Worm (Caenorhabditis elegans) whole organism, early embryonic: Measurements from ENCODE around the gene prp-39.

ENCODE experiments used
- B0310.2 ChIP-seq: sonication (generic microtip); optimal IDR thresholded peaks from 2 replicates; lab custom pipeline; 2016; ENCODE audit warnings: mild to moderate bottlenecking, missing genetic modification characterization, missing compliant biosample characterization
- F13C5.2 ChIP-seq: sonication (generic microtip); optimal IDR thresholded peaks from 2 replicates; lab custom pipeline; 2017; ENCODE audit warnings: mild to moderate bottlenecking, missing genetic modification characterization, inconsistent platforms, missing compliant biosample characterization
- aly-1 ChIP-seq: sonication (generic microtip); optimal IDR thresholded peaks from 2 replicates; lab custom pipeline; 2016; ENCODE audit warnings: missing genetic modification characterization, missing compliant biosample characterization
- ama-1 ChIP-seq: fragments of 150-350 bp; optimal IDR thresholded peaks from 2 replicates; lab custom pipeline; 2014
- ceh-13 ChIP-seq: fragments of 200-800 bp; sonication (Bioruptor generic); optimal IDR thresholded peaks from 2 replicates; lab custom pipeline; 2018; ENCODE audit warnings: mild to moderate bottlenecking, missing genetic modification characterization, missing compliant biosample characterization
- ceh-36 ChIP-seq: sonication (generic microtip); optimal IDR thresholded peaks from 2 replicates; lab custom pipeline; 2016; ENCODE audit warnings: missing genetic modification characterization, inconsistent platforms, missing compliant biosample characterization
- ets-7 ChIP-seq: sonication (generic microtip); optimal IDR thresholded peaks from 2 replicates; lab custom pipeline; 2016; ENCODE audit warnings: missing genotype, missing genetic modification characterization, missing compliant biosample characterization
- flt-1 ChIP-seq: fragments of 200-800 bp; sonication (Bioruptor generic); IDR thresholded peaks from 2 replicates; pipeline ENCODE4 v1.3.6; 2022; ENCODE audit warnings: missing genetic modification characterization, missing compliant biosample characterization
- hmbx-1 ChIP-seq: sonication (generic microtip); optimal IDR thresholded peaks from 2 replicates; lab custom pipeline; 2016; ENCODE audit warnings: mild to moderate bottlenecking, missing genetic modification characterization, missing compliant biosample characterization
- hmg-4 ChIP-seq: fragments of 200-800 bp; sonication (Bioruptor generic); optimal IDR thresholded peaks from 2 replicates; lab custom pipeline; 2018; ENCODE audit warnings: mild to moderate bottlenecking, missing genetic modification characterization, missing compliant biosample characterization
- hnd-1 ChIP-seq: sonication (generic microtip); optimal IDR thresholded peaks from 2 replicates; lab custom pipeline; 2016; ENCODE audit warnings: missing genetic modification characterization, missing compliant biosample characterization
- pes-1 ChIP-seq: fragments of 200-800 bp; sonication (Bioruptor generic); IDR thresholded peaks from 2 replicates; pipeline ENCODE4 v1.3.6; 2022; ENCODE audit warnings: missing genetic modification reagents, missing genetic modification characterization, missing compliant biosample characterization
- scrt-1 ChIP-seq: fragments of 200-800 bp; sonication (Bioruptor generic); IDR thresholded peaks from 2 replicates; pipeline ENCODE4 v1.3.6; 2022; ENCODE audit warnings: missing genetic modification characterization, missing compliant biosample characterization
- sea-1 ChIP-seq: fragments of 200-800 bp; sonication (Bioruptor generic); conservative IDR thresholded peaks from 2 replicates; pipeline ENCODE4 v1.3.6; 2022; ENCODE audit warnings: missing genetic modification characterization, missing compliant biosample characterization
- tbx-11 ChIP-seq: fragments of 200-800 bp; sonication (Bioruptor generic); IDR thresholded peaks from 2 replicates; pipeline ENCODE4 v1.3.6; 2022; ENCODE audit warnings: missing genetic modification characterization, missing compliant biosample characterization
- tbx-37 ChIP-seq: fragments of 200-800 bp; sonication (Bioruptor generic); conservative IDR thresholded peaks from 2 replicates; pipeline ENCODE4 v1.3.6; 2022; ENCODE audit warnings: missing genetic modification reagents, missing genetic modification characterization, missing compliant biosample characterization
- tra-4 ChIP-seq: sonication (generic microtip); optimal IDR thresholded peaks from 2 replicates; lab custom pipeline; 2017; ENCODE audit warnings: missing genetic modification characterization, missing compliant biosample characterization

prp-39 gene

DNA sequence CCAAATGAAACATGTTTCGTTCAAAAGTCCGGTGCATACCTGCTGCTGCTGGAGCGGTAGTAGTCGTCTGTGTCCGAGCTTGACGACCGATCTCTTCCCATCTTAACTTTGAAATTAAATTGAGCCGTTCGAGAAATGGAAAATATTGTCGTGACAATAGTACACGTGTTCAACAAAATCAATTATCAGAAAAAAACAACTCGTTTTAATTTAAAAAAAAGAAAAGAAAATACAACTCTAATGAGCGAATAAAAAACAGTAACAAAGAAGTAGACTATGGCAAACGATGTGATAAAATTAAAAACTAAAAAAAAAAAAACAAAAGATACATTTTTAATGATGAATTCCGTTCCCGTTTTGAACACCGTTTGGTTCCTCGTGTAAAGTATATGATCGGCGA is at the start of gene prp-39:
TSS of gene prp-39 (minus strand) at position 101 of the 400 bp plus-strand sequence.
- TF ChIP-seq hmbx-1 (tag; lab: Kevin White, UChicago) (no peak), pes-1 (GFP tag; lab: Robert Waterston, UW) (no peak), B0310.2 (tag; lab: Kevin White, UChicago) (no peak), ama-1 (lab: Kevin White, UChicago) (no peak)

DNA sequence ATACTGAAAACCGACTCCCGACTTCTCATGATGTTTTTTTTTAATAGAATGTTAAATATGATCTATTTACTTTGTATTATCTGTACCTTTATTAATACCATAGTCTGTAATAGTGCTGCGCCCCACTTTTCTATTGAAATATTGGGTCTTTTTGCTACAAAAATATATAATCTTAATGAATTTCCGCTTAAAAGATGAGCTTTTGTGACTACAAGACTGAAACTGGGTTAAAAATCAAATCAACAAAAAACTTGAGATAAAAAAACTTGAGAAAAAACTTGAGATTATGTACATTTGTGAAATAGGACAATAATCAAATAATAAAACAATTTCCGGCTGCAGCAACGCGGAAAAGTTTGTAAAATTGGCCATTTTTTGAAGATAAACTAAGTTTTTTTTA is 48.4 kb upstream of the prp-39 start, which contains the start of gene K09H11.15:
TSS of gene K09H11.15 (minus strand) at position 101 of the 400 bp plus-strand sequence.
- no peak for TF ChIP-seq F13C5.2 (tag; lab: Kevin White, UChicago)
- TF ChIP-seq ama-1 (lab: Kevin White, UChicago): no peak
- no peak for TF ChIP-seq tbx-37 (GFP tag; lab: Robert Waterston, UW)
- TF ChIP-seq sea-1 (GFP tag; lab: Robert Waterston, UW): no peak
- no peak for TF ChIP-seq ceh-13
- no peak for TF ChIP-seq flt-1 (GFP tag; lab: Robert Waterston, UW)
- TF ChIP-seq B0310.2 (tag; lab: Kevin White, UChicago): no peak
- no peak for TF ChIP-seq hmg-4 (GFP tag; lab: Kevin White, UChicago)
- TF ChIP-seq tra-4 (tag; lab: Kevin White, UChicago): no peak
- no peak for TF ChIP-seq aly-1 (tag; lab: Kevin White, UChicago)
- TF ChIP-seq scrt-1 (GFP tag; lab: Robert Waterston, UW): no peak
- TF ChIP-seq ceh-36: no peak
- TF ChIP-seq hmbx-1 (tag; lab: Kevin White, UChicago): no peak
- no peak for TF ChIP-seq hnd-1 (tag; lab: Kevin White, UChicago)
- no peak for TF ChIP-seq tbx-11

DNA sequence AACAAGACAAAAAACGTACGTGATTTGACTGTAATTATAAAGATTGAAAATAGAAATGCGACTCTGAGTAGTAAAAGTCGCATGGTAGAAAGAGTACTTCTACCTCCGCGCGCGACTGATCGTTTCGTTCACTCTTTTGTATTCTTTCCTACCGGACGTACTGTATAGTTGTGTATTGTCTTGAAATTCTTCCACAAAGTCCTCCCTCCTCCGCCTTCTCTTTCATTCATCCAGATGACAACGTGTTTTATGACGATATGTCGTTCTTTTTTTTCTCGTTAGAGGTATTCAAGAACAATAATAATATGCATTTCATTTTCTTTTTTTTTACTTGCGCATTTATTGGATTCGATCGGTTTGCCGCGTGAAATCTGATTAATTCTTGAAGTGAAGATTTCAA is 44.0 kb upstream of the prp-39 start, which contains the start of gene K09H11.4:
TSS of gene K09H11.4 (minus strand) at position 101 of the 400 bp plus-strand sequence.
- TF ChIP-seq hnd-1 (tag; lab: Kevin White, UChicago) (no peak), hmg-4 (GFP tag; lab: Kevin White, UChicago) (no peak), tbx-37 (GFP tag; lab: Robert Waterston, UW) (no peak), flt-1 (GFP tag; lab: Robert Waterston, UW) (no peak), tra-4 (tag; lab: Kevin White, UChicago) (no peak), hmbx-1 (tag; lab: Kevin White, UChicago) (no peak), F13C5.2 (tag; lab: Kevin White, UChicago) (no peak), B0310.2 (tag; lab: Kevin White, UChicago) (no peak), tbx-11 (no peak), pes-1 (GFP tag; lab: Robert Waterston, UW) (no peak), ceh-13 (no peak), ama-1 (lab: Kevin White, UChicago) (no peak), ets-7 (tag; lab: Kevin White, UChicago) (no peak), aly-1 (tag; lab: Kevin White, UChicago) (no peak)

DNA sequence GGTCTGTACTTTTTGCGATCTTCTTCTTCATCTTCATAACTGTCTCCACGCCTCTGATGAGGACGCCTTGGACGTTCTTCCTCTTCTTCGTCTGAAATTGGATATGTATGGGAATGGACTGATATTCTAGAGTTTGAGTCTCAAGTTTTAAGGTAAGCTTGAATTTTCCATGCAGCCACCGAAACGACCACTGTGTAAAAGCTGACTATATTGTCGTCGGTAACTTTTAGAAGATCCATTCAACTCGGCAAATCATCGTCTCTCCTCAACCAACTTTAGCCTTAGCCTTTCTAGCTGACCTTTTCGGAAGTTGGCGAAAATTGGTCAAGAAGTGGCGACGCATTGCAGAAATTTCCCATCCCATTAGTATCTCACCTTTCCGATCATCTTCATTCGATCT is 42.0 kb upstream of the prp-39 start:
- no peak for TF ChIP-seq ceh-36

DNA sequence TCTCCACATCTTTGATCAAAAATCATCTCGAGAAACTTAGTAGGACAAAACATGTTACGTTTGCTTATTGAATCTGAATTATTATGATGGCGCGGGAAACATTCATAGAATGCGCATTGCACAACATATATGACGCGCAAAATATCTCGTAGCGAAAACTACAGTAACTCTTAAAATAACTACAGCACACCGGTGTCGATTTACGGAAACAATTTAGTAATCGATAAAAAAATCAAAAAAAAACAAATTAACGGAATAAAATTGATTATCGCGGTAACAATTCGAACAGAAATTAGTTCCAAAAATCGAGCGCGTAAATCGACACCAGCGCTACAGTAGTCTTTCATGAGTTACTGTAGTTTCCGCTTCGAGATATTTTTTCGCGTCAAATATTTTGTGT is 39.7 kb upstream of the prp-39 start:
- TF ChIP-seq aly-1 (tag; lab: Kevin White, UChicago): no peak
- no peak for TF ChIP-seq tra-4 (tag; lab: Kevin White, UChicago)
- TF ChIP-seq ets-7 (tag; lab: Kevin White, UChicago): no peak
- TF ChIP-seq hmg-4 (GFP tag; lab: Kevin White, UChicago): no peak
- TF ChIP-seq tbx-11: no peak
- TF ChIP-seq sea-1 (GFP tag; lab: Robert Waterston, UW): no peak
- no peak for TF ChIP-seq pes-1 (GFP tag; lab: Robert Waterston, UW)
- TF ChIP-seq ama-1 (lab: Kevin White, UChicago): no peak
- no peak for TF ChIP-seq ceh-36
- TF ChIP-seq hmbx-1 (tag; lab: Kevin White, UChicago): no peak

DNA sequence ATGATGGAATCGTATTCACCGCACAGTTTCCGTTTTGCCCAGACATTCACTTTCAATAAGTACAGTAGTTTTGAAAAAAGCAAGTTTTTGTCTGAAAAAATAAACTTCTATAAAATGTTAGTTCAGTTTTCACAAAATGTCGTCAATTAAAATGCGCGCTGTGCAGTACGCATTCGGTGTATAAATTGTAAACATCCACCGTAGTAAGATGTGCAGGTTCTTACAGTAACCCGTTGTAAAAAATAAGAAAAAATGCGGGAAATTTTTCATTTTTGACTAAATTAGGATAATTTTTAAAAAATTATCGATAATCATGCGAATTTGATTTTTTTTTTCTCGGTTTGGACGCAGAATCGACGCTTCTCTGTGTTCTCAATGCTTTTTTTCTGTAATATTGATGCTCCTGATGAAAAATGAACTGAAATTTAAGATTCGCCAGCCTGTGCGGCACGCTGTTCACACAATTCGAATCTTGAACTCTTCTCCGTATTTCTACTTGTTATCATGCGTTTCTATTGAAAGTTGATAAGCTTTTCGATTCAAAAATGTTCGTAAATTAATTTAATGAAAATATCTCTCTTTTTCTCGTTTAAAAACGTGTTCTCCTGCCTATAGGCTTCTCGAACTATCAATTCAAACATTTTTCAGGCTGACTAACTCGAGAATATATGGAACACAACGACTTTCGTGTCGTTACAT is 35.0 kb upstream of the prp-39 start, which contains the start of gene rga-3:
TSS of gene rga-3 (plus strand) at position 649 of the 699 bp plus-strand sequence.
- no peak for TF ChIP-seq F13C5.2 (tag; lab: Kevin White, UChicago)
- no peak for TF ChIP-seq hmg-4 (GFP tag; lab: Kevin White, UChicago)
- no peak for TF ChIP-seq sea-1 (GFP tag; lab: Robert Waterston, UW)

ce11 chrV:5716508-5716907 is 34.1 kb upstream of the prp-39 start, which contains the start of gene K09H11.9:
Gene K09H11.9 (minus strand): TSS chrV:5716608.
- TF ChIP-seq B0310.2 (tag; lab: Kevin White, UChicago): no peak
- TF ChIP-seq ets-7 (tag; lab: Kevin White, UChicago): no peak
- TF ChIP-seq scrt-1 (GFP tag; lab: Robert Waterston, UW): no peak
- no peak for TF ChIP-seq F13C5.2 (tag; lab: Kevin White, UChicago)
- no peak for TF ChIP-seq hmbx-1 (tag; lab: Kevin White, UChicago)
- no peak for TF ChIP-seq ama-1 (lab: Kevin White, UChicago)
- no peak for TF ChIP-seq hnd-1 (tag; lab: Kevin White, UChicago)
- no peak for TF ChIP-seq hmg-4 (GFP tag; lab: Kevin White, UChicago)
- no peak for TF ChIP-seq sea-1 (GFP tag; lab: Robert Waterston, UW)
- TF ChIP-seq pes-1 (GFP tag; lab: Robert Waterston, UW): no peak

DNA sequence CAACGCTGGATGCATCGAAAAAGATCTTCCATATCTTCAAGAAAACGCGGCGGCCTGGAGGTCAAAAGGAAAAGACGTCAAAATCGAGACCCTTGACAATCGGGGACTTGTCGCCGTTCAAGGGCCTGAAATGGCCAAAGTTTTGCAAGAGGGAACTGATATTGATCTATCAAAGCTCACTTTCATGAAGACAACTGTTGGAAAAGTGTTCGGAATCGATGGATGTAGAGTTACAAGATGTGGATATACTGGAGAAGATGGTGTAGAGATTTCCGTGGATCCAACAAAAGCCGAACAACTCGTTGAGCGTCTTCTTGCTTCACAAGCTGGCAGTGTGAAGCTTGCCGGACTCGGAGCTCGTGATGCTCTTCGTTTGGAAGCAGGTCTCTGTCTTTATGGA is 31.1 kb upstream of the prp-39 start:
- no peak for TF ChIP-seq hmg-4 (GFP tag; lab: Kevin White, UChicago)
- TF ChIP-seq scrt-1 (GFP tag; lab: Robert Waterston, UW): no peak
- TF ChIP-seq F13C5.2 (tag; lab: Kevin White, UChicago): no peak
- no peak for TF ChIP-seq ama-1 (lab: Kevin White, UChicago)
- TF ChIP-seq ceh-13: no peak
- TF ChIP-seq tbx-37 (GFP tag; lab: Robert Waterston, UW): no peak
- TF ChIP-seq aly-1 (tag; lab: Kevin White, UChicago): no peak
- no peak for TF ChIP-seq hnd-1 (tag; lab: Kevin White, UChicago)
